Fruit fly (Drosophila melanogaster) whole organism, prepupa: Measurements from ENCODE around the gene Vps39.

Source experiments
- Blimp-1 ChIP-seq: fragments of 200-800 bp; sonication (Bioruptor generic); optimal IDR thresholded peaks from 3 replicates; lab custom pipeline; 2017; ENCODE audit warnings: missing biosample characterization, missing genetic modification characterization, mild to moderate bottlenecking, moderate library complexity, missing genetic modification reagents
- CG10631 ChIP-seq: fragments of 200-800 bp; sonication (Bioruptor generic); optimal IDR thresholded peaks from 2 replicates; lab custom pipeline; 2016; ENCODE audit warnings: missing biosample characterization, missing genetic modification characterization
- CG11902 ChIP-seq: fragments of 200-800 bp; sonication (Bioruptor generic); optimal IDR thresholded peaks from 3 replicates; lab custom pipeline; 2016; ENCODE audit warnings: missing biosample characterization, missing genetic modification characterization
- CG1621 ChIP-seq: fragments of 200-800 bp; sonication (Bioruptor generic); optimal IDR thresholded peaks from 3 replicates; lab custom pipeline; 2018; ENCODE audit warnings: missing biosample characterization, mild to moderate bottlenecking, missing genetic modification characterization
- CG16779 ChIP-seq: fragments of 200-800 bp; sonication (Bioruptor generic); optimal IDR thresholded peaks from 3 replicates; lab custom pipeline; 2017; ENCODE audit warnings: missing biosample characterization, mild to moderate bottlenecking, missing genetic modification characterization
- CG31627 ChIP-seq: fragments of 200-800 bp; sonication (Bioruptor generic); optimal IDR thresholded peaks from 3 replicates; lab custom pipeline; 2016; ENCODE audit warnings: missing biosample characterization, missing genetic modification characterization
- CG34406 ChIP-seq: fragments of 200-800 bp; sonication (Bioruptor generic); optimal IDR thresholded peaks from 3 replicates; lab custom pipeline; 2016; ENCODE audit warnings: missing biosample characterization, missing genetic modification characterization
- CG3919 ChIP-seq: fragments of 200-800 bp; sonication (Bioruptor generic); optimal IDR thresholded peaks from 3 replicates; lab custom pipeline; 2016; ENCODE audit warnings: missing biosample characterization, missing genetic modification characterization
- CG6163 ChIP-seq: fragments of 200-800 bp; sonication (Bioruptor generic); IDR thresholded peaks from 3 replicates; pipeline ENCODE4 v1.3.6; 2022; ENCODE audit warnings: missing biosample characterization, missing genetic modification characterization
- CG6276 ChIP-seq: fragments of 200-800 bp; sonication (Bioruptor generic); optimal IDR thresholded peaks from 2 replicates; lab custom pipeline; 2017; ENCODE audit warnings: missing biosample characterization, mild to moderate bottlenecking, missing genetic modification characterization
- CG6792 ChIP-seq: fragments of 200-800 bp; sonication (Bioruptor generic); optimal IDR thresholded peaks from 3 replicates; lab custom pipeline; 2016; ENCODE audit warnings: missing biosample characterization, missing genetic modification characterization
- CG7368 ChIP-seq: fragments of 200-800 bp; sonication (Bioruptor generic); optimal IDR thresholded peaks from 3 replicates; lab custom pipeline; 2016; ENCODE audit warnings: missing biosample characterization, missing genetic modification characterization
- CG8119 ChIP-seq: fragments of 200-800 bp; sonication (Bioruptor generic); IDR thresholded peaks from 3 replicates; pipeline ENCODE4 v1.3.6; 2022; ENCODE audit warnings: missing biosample characterization, missing genetic modification characterization
- CG8632 ChIP-seq: fragments of 200-800 bp; sonication (Bioruptor generic); optimal IDR thresholded peaks from 3 replicates; lab custom pipeline; 2016; ENCODE audit warnings: missing biosample characterization, missing genetic modification characterization
- CG9139 ChIP-seq: fragments of 200-800 bp; sonication (Bioruptor generic); optimal IDR thresholded peaks from 3 replicates; lab custom pipeline; 2017; ENCODE audit warnings: missing biosample characterization, mild to moderate bottlenecking, missing genetic modification characterization
- Eip78C ChIP-seq: fragments of 200-800 bp; sonication (Bioruptor generic); peaks from one replicate; lab custom pipeline; 2016; ENCODE audit warnings: missing biosample characterization, missing genetic modification characterization
- Eip93F ChIP-seq: fragments of 200-800 bp; sonication (Bioruptor generic); optimal IDR thresholded peaks from 2 replicates; lab custom pipeline; 2016; ENCODE audit warnings: missing biosample characterization, mild to moderate bottlenecking, missing genetic modification characterization
- Ets96B ChIP-seq: fragments of 200-800 bp; optimal IDR thresholded peaks from 2 replicates; lab custom pipeline; 2019; ENCODE audit warnings: missing biosample characterization, mild to moderate bottlenecking, missing genetic modification characterization, moderate library complexity
- Gug ChIP-seq: fragments of 200-800 bp; sonication (Bioruptor generic); IDR thresholded peaks from 2 replicates; pipeline ENCODE4 v1.3.6; 2022; ENCODE audit warnings: missing biosample characterization, missing genetic modification characterization
- Hr38 ChIP-seq: sonication (Bioruptor generic); optimal IDR thresholded peaks from 2 replicates; lab custom pipeline; 2016; ENCODE audit warnings: missing biosample characterization, missing genetic modification characterization
- Hr4 ChIP-seq: fragments of 200-800 bp; sonication (Bioruptor generic); optimal IDR thresholded peaks from 3 replicates; lab custom pipeline; 2016; ENCODE audit warnings: missing biosample characterization, missing genetic modification characterization
- Met ChIP-seq: fragments of 200-800 bp; sonication (Bioruptor generic); optimal IDR thresholded peaks from 3 replicates; lab custom pipeline; 2016; ENCODE audit warnings: missing biosample characterization, missing genetic modification characterization
- OdsH ChIP-seq: fragments of 200-800 bp; sonication (Bioruptor generic); optimal IDR thresholded peaks from 3 replicates; lab custom pipeline; 2016; ENCODE audit warnings: missing biosample characterization, missing genetic modification characterization
- Smox ChIP-seq: fragments of 200-800 bp; sonication (Bioruptor generic); optimal IDR thresholded peaks from 3 replicates; lab custom pipeline; 2016; ENCODE audit warnings: missing biosample characterization, missing genetic modification characterization
- Sox102F ChIP-seq: fragments of 200-800 bp; sonication (Bioruptor generic); optimal IDR thresholded peaks from 2 replicates; lab custom pipeline; 2016; ENCODE audit warnings: missing biosample characterization, mild to moderate bottlenecking, missing genetic modification characterization
- achi ChIP-seq: fragments of 200-800 bp; sonication (Bioruptor generic); optimal IDR thresholded peaks from 3 replicates; lab custom pipeline; 2016; ENCODE audit warnings: missing biosample characterization, missing genetic modification characterization
- cyc ChIP-seq: fragments of 200-800 bp; sonication (Bioruptor generic); optimal IDR thresholded peaks from 3 replicates; lab custom pipeline; 2016; ENCODE audit warnings: missing biosample characterization, missing genetic modification characterization
- dsx ChIP-seq: fragments of 200-800 bp; optimal IDR thresholded peaks from 3 replicates; lab custom pipeline; 2019; ENCODE audit warnings: missing biosample characterization, mild to moderate bottlenecking, missing genetic modification characterization, moderate library complexity; ENCODE audit not compliant: poor library complexity, severe bottlenecking
- esn ChIP-seq: fragments of 200-800 bp; sonication (Bioruptor generic); optimal IDR thresholded peaks from 2 replicates; lab custom pipeline; 2016; ENCODE audit warnings: missing biosample characterization, mild to moderate bottlenecking, missing genetic modification characterization, moderate library complexity
- fd59A ChIP-seq: fragments of 200-800 bp; sonication (Bioruptor generic); optimal IDR thresholded peaks from 2 replicates; lab custom pipeline; 2017; ENCODE audit warnings: missing biosample characterization, mild to moderate bottlenecking, missing genetic modification characterization, missing genetic modification reagents
- fd85E ChIP-seq: fragments of 200-800 bp; sonication (Bioruptor generic); optimal IDR thresholded peaks from 3 replicates; lab custom pipeline; 2016; ENCODE audit warnings: missing biosample characterization, missing genetic modification characterization
- net ChIP-seq: fragments of 200-800 bp; sonication (Bioruptor generic); optimal IDR thresholded peaks from 3 replicates; lab custom pipeline; 2016; ENCODE audit warnings: missing biosample characterization, missing genetic modification characterization
- salr ChIP-seq, 2 experiments: fragments of 200-800 bp; sonication (Bioruptor generic); optimal IDR thresholded peaks; 3 replicates each; lab custom pipeline; 2016 to 2018; ENCODE audit warnings: missing biosample characterization in 2 of 2, missing genetic modification characterization in 2 of 2, mild to moderate bottlenecking in 1 of 2
- ss ChIP-seq, 2 experiments: fragments of 200-800 bp; sonication (Bioruptor generic); optimal IDR thresholded peaks; 2 replicates in 1 of 2; 3 replicates in 1 of 2; lab custom pipeline; 2017 to 2018; ENCODE audit warnings: mild to moderate bottlenecking in 2 of 2, missing biosample characterization in 2 of 2, missing genetic modification characterization in 2 of 2, moderate library complexity in 1 of 2

The Vps39 gene

dm6 chr3R:18250815-18251214 lies 23.4 kb downstream of the Vps39 start, which contains the start of gene CG18598:
Gene CG18598, plus strand, starts transcription at chr3R:18251115.
- TF ChIP-seq Ets96B: no peak
- no peak for TF ChIP-seq Hr38 (GFP tag; lab: Kevin White, UChicago)
- no peak for TF ChIP-seq CG10631 (GFP tag; lab: Kevin White, UChicago)
- no peak for TF ChIP-seq CG16779 (tag; lab: Kevin White, UChicago)
- TF ChIP-seq salr (GFP tag; optimal IDR thresholded peaks at IDR 0.05; lab: Kevin White, UChicago): no peak
- no peak for TF ChIP-seq Gug
- no peak for TF ChIP-seq CG8119 (GFP tag; lab: Robert Waterston, UW)
- TF ChIP-seq net: no peak
- no peak for TF ChIP-seq CG1621 (tag; lab: Kevin White, UChicago)
- TF ChIP-seq Sox102F (GFP tag; lab: Kevin White, UChicago): no peak
- no peak for TF ChIP-seq dsx (GFP tag; lab: Kevin White, UChicago)
- TF ChIP-seq Met (GFP tag; lab: Kevin White, UChicago): no peak
- TF ChIP-seq CG6163 (GFP tag; lab: Robert Waterston, UW): no peak
- TF ChIP-seq Eip78C (GFP tag; lab: Kevin White, UChicago): no peak
- TF ChIP-seq esn (GFP tag; lab: Kevin White, UChicago): no peak
- TF ChIP-seq Hr4 (GFP tag; lab: Kevin White, UChicago): no peak
- TF ChIP-seq fd59A: no peak
- no peak for TF ChIP-seq CG3919 (GFP tag; lab: Kevin White, UChicago)

dm6 chr3R:18249268-18249667 lies 25.0 kb downstream of the Vps39 start:
- TF ChIP-seq ss (GFP tag; optimal IDR thresholded peaks at IDR 0.05; lab: Kevin White, UChicago) (no peak), CG34406 (GFP tag; lab: Kevin White, UChicago) (no peak), OdsH (GFP tag; lab: Kevin White, UChicago) (no peak), CG10631 (GFP tag; lab: Kevin White, UChicago) (no peak), CG9139 (no peak), Eip78C (GFP tag; lab: Kevin White, UChicago) (no peak), Blimp-1 (no peak), CG8119 (GFP tag; lab: Robert Waterston, UW) (no peak), Ets96B (no peak), CG6163 (GFP tag; lab: Robert Waterston, UW) (no peak), achi (GFP tag; lab: Kevin White, UChicago) (no peak), CG6276 (GFP tag; lab: Kevin White, UChicago) (no peak)

- TF ChIP-seq Hr4 (GFP tag; lab: Kevin White, UChicago) (no peak), CG6792 (GFP tag; lab: Kevin White, UChicago) (no peak), OdsH (GFP tag; lab: Kevin White, UChicago) (no peak), Gug (no peak), cyc (GFP tag; lab: Kevin White, UChicago) (no peak), Blimp-1 (no peak), CG9139 (no peak), CG7368 (GFP tag; lab: Kevin White, UChicago) (no peak), salr (GFP tag; optimal IDR thresholded peaks at IDR 0.05; lab: Kevin White, UChicago) (no peak), fd85E (GFP tag; lab: Kevin White, UChicago) (no peak), CG3919 (GFP tag; lab: Kevin White, UChicago) (no peak), Smox (GFP tag; lab: Kevin White, UChicago) (no peak), CG31627 (GFP tag; lab: Kevin White, UChicago) (no peak), Eip93F (GFP tag; lab: Kevin White, UChicago) (no peak), CG11902 (GFP tag; lab: Kevin White, UChicago) (no peak), CG8632 (GFP tag; lab: Kevin White, UChicago) (no peak)
Measured at dm6 chr3R:18246041-18246440, 28.2 kb downstream of the Vps39 start.

- TF ChIP-seq Blimp-1 (no peak), ss (GFP tag; optimal IDR thresholded peaks at IDR 0.05; lab: Kevin White, UChicago) (peak in 1 of 2 experiments; percentile 0)
Measured at dm6 chr3R:18245044-18245596, 29.1 kb downstream of the Vps39 start.
